Worm (Caenorhabditis elegans) whole organism, L2 larva: ENCODE data around the gene F54E7.6.

Source experiments
- C34F6.9 ChIP-seq: fragments of 150-350 bp; optimal IDR thresholded peaks from 2 replicates; lab custom pipeline; 2014; ENCODE audit warnings: missing biosample characterization, missing genetic modification characterization
- F13H6.1 ChIP-seq: sonication (generic microtip); optimal IDR thresholded peaks from 2 replicates; lab custom pipeline; 2016; ENCODE audit warnings: missing genetic modification characterization, missing compliant biosample characterization
- R02D3.7 ChIP-seq: fragments of 150-350 bp; optimal IDR thresholded peaks from 2 replicates; lab custom pipeline; 2014; ENCODE audit warnings: missing biosample characterization, missing genetic modification characterization
- Y55F3AM.14 ChIP-seq: fragments of 200-800 bp; sonication (Bioruptor generic); optimal IDR thresholded peaks from 2 replicates; lab custom pipeline; 2018; ENCODE audit warnings: mild to moderate bottlenecking, missing genetic modification characterization, missing compliant biosample characterization
- ZK546.5 ChIP-seq: sonication (generic microtip); optimal IDR thresholded peaks from 2 replicates; lab custom pipeline; 2017; ENCODE audit warnings: missing biosample characterization, missing genetic modification characterization
- alr-1 ChIP-seq: fragments of 150-350 bp; optimal IDR thresholded peaks from 2 replicates; lab custom pipeline; 2014; ENCODE audit warnings: missing biosample characterization, missing genetic modification characterization
- aly-2 ChIP-seq: fragments of 150-350 bp; optimal IDR thresholded peaks from 2 replicates; lab custom pipeline; 2014; ENCODE audit warnings: missing biosample characterization, missing genetic modification characterization
- ama-1 ChIP-seq: fragments of 150-350 bp; optimal IDR thresholded peaks from 2 replicates; lab custom pipeline; 2018; ENCODE audit warnings: inconsistent platforms
- blmp-1 ChIP-seq: sonication (generic microtip); optimal IDR thresholded peaks from 2 replicates; lab custom pipeline; 2017; ENCODE audit warnings: missing genetic modification characterization, mild to moderate bottlenecking, missing compliant biosample characterization, antibody characterized with exemption, moderate library complexity; ENCODE audit not compliant: insufficient read depth
- ceh-16 ChIP-seq: fragments of 150-350 bp; optimal IDR thresholded peaks from 2 replicates; lab custom pipeline; 2014; ENCODE audit warnings: missing biosample characterization, missing genetic modification characterization
- ceh-82 ChIP-seq: fragments of 150-350 bp; optimal IDR thresholded peaks from 2 replicates; lab custom pipeline; 2014; ENCODE audit warnings: missing biosample characterization, missing genetic modification characterization
- crh-2 ChIP-seq: sonication (generic microtip); optimal IDR thresholded peaks from 2 replicates; lab custom pipeline; 2017; ENCODE audit warnings: missing biosample characterization, missing genetic modification characterization
- dmd-4 ChIP-seq: sonication (generic microtip); optimal IDR thresholded peaks from 2 replicates; lab custom pipeline; 2017; ENCODE audit warnings: missing biosample characterization, missing genetic modification characterization
- egl-27 ChIP-seq: sonication (generic microtip); optimal IDR thresholded peaks from 3 replicates; lab custom pipeline; 2017; ENCODE audit warnings: missing biosample characterization, missing genetic modification reagents, missing genetic modification characterization
- elt-1 ChIP-seq: fragments of 150-350 bp; optimal IDR thresholded peaks from 2 replicates; lab custom pipeline; 2014; ENCODE audit warnings: missing biosample characterization, missing genetic modification characterization
- elt-3 ChIP-seq: sonication (generic microtip); optimal IDR thresholded peaks from 2 replicates; lab custom pipeline; 2017; ENCODE audit warnings: missing biosample characterization, missing genetic modification characterization
- fos-1 ChIP-seq: fragments of 150-350 bp; optimal IDR thresholded peaks from 2 replicates; lab custom pipeline; 2014; ENCODE audit warnings: missing biosample characterization, missing genetic modification characterization
- gmeb-1 ChIP-seq: fragments of 150-350 bp; optimal IDR thresholded peaks from 2 replicates; lab custom pipeline; 2014; ENCODE audit warnings: missing biosample characterization, missing genetic modification characterization
- lin-11 ChIP-seq: fragments of 150-350 bp; sonication (generic microtip); optimal IDR thresholded peaks from 2 replicates; lab custom pipeline; 2014; ENCODE audit warnings: missing biosample characterization, missing genetic modification characterization, inconsistent platforms, mixed read lengths
- lin-13 ChIP-seq: fragments of 150-350 bp; optimal IDR thresholded peaks from 2 replicates; lab custom pipeline; 2014; ENCODE audit warnings: missing biosample characterization, missing genetic modification reagents, missing genetic modification characterization
- lin-39 ChIP-seq: fragments of 150-350 bp; optimal IDR thresholded peaks from 2 replicates; lab custom pipeline; 2014; ENCODE audit warnings: missing biosample characterization, missing genetic modification reagents, missing genetic modification characterization
- lsy-2 ChIP-seq, 2 experiments: fragments of 150-350 bp in 1 of 2; sonication (generic microtip) in 1 of 2; optimal IDR thresholded peaks; 2 replicates each; lab custom pipeline; 2014 to 2017; ENCODE audit warnings: missing biosample characterization in 2 of 2, missing genetic modification characterization in 2 of 2
- mab-5 ChIP-seq: fragments of 150-350 bp; optimal IDR thresholded peaks from 2 replicates; lab custom pipeline; 2014; ENCODE audit warnings: missing biosample characterization, missing genetic modification characterization
- mbf-1 ChIP-seq: sonication (generic microtip); optimal IDR thresholded peaks from 2 replicates; lab custom pipeline; 2017; ENCODE audit warnings: missing biosample characterization, missing genetic modification characterization
- mdl-1 ChIP-seq, 2 experiments: fragments of 150-350 bp in 1 of 2; sonication (generic microtip) in 1 of 2; optimal IDR thresholded peaks; 2 replicates each; lab custom pipeline; 2017; ENCODE audit warnings: missing biosample characterization in 2 of 2, missing genetic modification characterization in 2 of 2
- nhr-10 ChIP-seq: sonication (generic microtip); optimal IDR thresholded peaks from 2 replicates; lab custom pipeline; 2017; ENCODE audit warnings: missing biosample characterization, missing genetic modification characterization
- nhr-11 ChIP-seq: fragments of 150-350 bp; optimal IDR thresholded peaks from 2 replicates; lab custom pipeline; 2014; ENCODE audit warnings: missing biosample characterization, missing genetic modification characterization
- nhr-12 ChIP-seq: fragments of 150-350 bp; optimal IDR thresholded peaks from 2 replicates; lab custom pipeline; 2014; ENCODE audit warnings: missing biosample characterization, missing genetic modification characterization
- nhr-129 ChIP-seq: fragments of 150-350 bp; optimal IDR thresholded peaks from 2 replicates; lab custom pipeline; 2014; ENCODE audit warnings: missing biosample characterization, missing genetic modification characterization
- nhr-21 ChIP-seq: fragments of 150-350 bp; optimal IDR thresholded peaks from 2 replicates; lab custom pipeline; 2014; ENCODE audit warnings: missing biosample characterization, missing genetic modification characterization
- nhr-23 ChIP-seq: fragments of 150-350 bp; optimal IDR thresholded peaks from 2 replicates; lab custom pipeline; 2014; ENCODE audit warnings: missing biosample characterization, missing genetic modification reagents, missing genetic modification characterization
- nhr-237 ChIP-seq: fragments of 150-350 bp; optimal IDR thresholded peaks from 2 replicates; lab custom pipeline; 2014; ENCODE audit warnings: missing biosample characterization, missing genetic modification characterization
- nhr-25 ChIP-seq: fragments of 150-350 bp; sonication (generic microtip); optimal IDR thresholded peaks from 3 replicates; lab custom pipeline; 2014; ENCODE audit warnings: missing biosample characterization, missing genetic modification characterization
- nhr-6 ChIP-seq: fragments of 150-350 bp; optimal IDR thresholded peaks from 2 replicates; lab custom pipeline; 2014; ENCODE audit warnings: missing biosample characterization, missing genetic modification characterization
- nhr-77 ChIP-seq: fragments of 150-350 bp; optimal IDR thresholded peaks from 2 replicates; lab custom pipeline; 2014; ENCODE audit warnings: missing biosample characterization, missing genetic modification characterization
- peb-1 ChIP-seq: fragments of 150-350 bp; optimal IDR thresholded peaks from 2 replicates; lab custom pipeline; 2014; ENCODE audit warnings: missing biosample characterization, missing genetic modification characterization
- sem-4 ChIP-seq: fragments of 150-350 bp; optimal IDR thresholded peaks from 2 replicates; lab custom pipeline; 2014; ENCODE audit warnings: missing biosample characterization, missing genetic modification reagents, missing genetic modification characterization
- skn-1 ChIP-seq: sonication (generic microtip); optimal IDR thresholded peaks from 2 replicates; lab custom pipeline; 2017; ENCODE audit warnings: missing biosample characterization, missing genetic modification characterization
- sma-3 ChIP-seq: sonication (generic microtip); optimal IDR thresholded peaks from 2 replicates; lab custom pipeline; 2016; ENCODE audit warnings: missing genetic modification reagents, missing genetic modification characterization, missing compliant biosample characterization
- sma-9 ChIP-seq, 2 experiments: fragments of 150-350 bp in 1 of 2; sonication (generic microtip) in 1 of 2; optimal IDR thresholded peaks; 2 replicates each; lab custom pipeline; 2014 to 2016; ENCODE audit warnings: missing genetic modification characterization in 2 of 2, mild to moderate bottlenecking in 1 of 2, missing biosample characterization in 1 of 2, missing compliant biosample characterization in 1 of 2, missing genetic modification reagents in 1 of 2, moderate library complexity in 1 of 2
- snpc-4 ChIP-seq: fragments of 150-350 bp; optimal IDR thresholded peaks from 2 replicates; lab custom pipeline; 2014; ENCODE audit warnings: missing biosample characterization, missing genetic modification characterization
- unc-39 ChIP-seq: fragments of 150-350 bp; optimal IDR thresholded peaks from 2 replicates; lab custom pipeline; 2014; ENCODE audit warnings: missing biosample characterization, missing genetic modification characterization
- unc-55 ChIP-seq: fragments of 150-350 bp; sonication (generic microtip); optimal IDR thresholded peaks from 3 replicates; lab custom pipeline; 2014; ENCODE audit warnings: missing biosample characterization, missing genetic modification reagents, missing genetic modification characterization
- unc-62 ChIP-seq: fragments of 150-350 bp; optimal IDR thresholded peaks from 2 replicates; lab custom pipeline; 2014; ENCODE audit warnings: missing biosample characterization, missing genetic modification reagents, missing genetic modification characterization
- zag-1 ChIP-seq: fragments of 150-350 bp; optimal IDR thresholded peaks from 2 replicates; lab custom pipeline; 2014; ENCODE audit warnings: missing biosample characterization, missing genetic modification characterization
- ztf-1 ChIP-seq: fragments of 200-800 bp; sonication (Bioruptor generic); conservative IDR thresholded peaks from 2 replicates; pipeline ENCODE4 v1.3.6; 2022; ENCODE audit warnings: missing genetic modification characterization, missing compliant biosample characterization
- ztf-11 ChIP-seq: sonication (generic microtip); optimal IDR thresholded peaks from 2 replicates; lab custom pipeline; 2017; ENCODE audit warnings: missing biosample characterization, missing genetic modification characterization
- ztf-4 ChIP-seq: fragments of 150-350 bp; optimal IDR thresholded peaks from 2 replicates; lab custom pipeline; 2014; ENCODE audit warnings: missing biosample characterization, missing genetic modification characterization

The F54E7.6 gene

DNA sequence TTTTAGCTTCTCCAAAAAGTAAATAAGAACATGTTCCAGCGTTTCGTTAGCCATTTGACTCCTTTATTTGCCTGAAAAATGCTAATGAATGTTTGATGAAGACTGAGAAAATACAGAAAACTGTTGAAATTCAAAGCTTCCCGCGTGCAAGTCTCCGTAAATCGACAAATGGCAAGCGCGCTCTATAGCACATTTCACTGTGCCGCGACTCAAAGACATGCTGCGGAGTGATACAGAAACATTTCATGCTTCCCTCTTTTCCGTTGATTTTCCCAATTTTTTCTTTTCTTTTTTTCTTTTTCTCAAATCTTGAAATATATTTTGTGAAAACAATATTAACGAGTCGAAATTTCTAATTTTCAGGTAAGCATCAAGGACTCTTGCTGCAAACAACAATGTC is 18.1 kb upstream of the F54E7.6 start, which contains the start of the genes ska-3 and rps-12:
Gene ska-3 (minus strand): TSS at position 71 of the 400 bp plus-strand sequence.
Gene rps-12 (plus strand): TSS at position 364 of the 400 bp plus-strand sequence.
- TF ChIP-seq sma-3 (GFP tag; lab: Kevin White, UChicago), result peak; percentile 99
- peak; percentile 69 for TF ChIP-seq nhr-12 (tag; lab: Kevin White, UChicago)
- TF ChIP-seq crh-2 (tag; lab: Kevin White, UChicago), result peak; percentile 99
- peak; percentile 94 for TF ChIP-seq snpc-4 (tag; lab: Kevin White, UChicago)
- TF ChIP-seq ceh-16 (tag; lab: Kevin White, UChicago), result peak; percentile 94
- peak; percentile 80 to 94 for TF ChIP-seq mdl-1 (tag; optimal IDR thresholded peaks at IDR 0.05; lab: Kevin White, UChicago)
- peak; percentile 98 for TF ChIP-seq ztf-4 (tag; lab: Kevin White, UChicago)
- peak; percentile 62 for TF ChIP-seq unc-39
- TF ChIP-seq dmd-4 (tag; lab: Kevin White, UChicago), result peak; percentile 79
- TF ChIP-seq F13H6.1 (tag; lab: Kevin White, UChicago), result peak; percentile 98
- no peak for TF ChIP-seq mbf-1
- no peak for TF ChIP-seq alr-1
- no peak for TF ChIP-seq nhr-23 (tag; lab: Kevin White, UChicago)
- TF ChIP-seq nhr-77, result peak; percentile 94
- TF ChIP-seq nhr-11 (tag; lab: Kevin White, UChicago), result peak; percentile 73
- peak; percentile 100 for TF ChIP-seq unc-55
- no peak for TF ChIP-seq ztf-1
- no peak for TF ChIP-seq aly-2 (tag; lab: Kevin White, UChicago)
- peak; percentile 99 for TF ChIP-seq sem-4 (tag; lab: Kevin White, UChicago)
- peak; percentile 98 for TF ChIP-seq lin-13 (GFP tag; lab: Kevin White, UChicago)
- peak; percentile 97 for TF ChIP-seq zag-1 (tag; lab: Kevin White, UChicago)
- peak; percentile 99 for TF ChIP-seq fos-1 (tag; lab: Kevin White, UChicago)
- TF ChIP-seq ZK546.5, result peak; percentile 91
- TF ChIP-seq sma-9 (GFP tag; optimal IDR thresholded peaks at IDR 0.05; lab: Kevin White, UChicago), result peak; percentile 99
- TF ChIP-seq sma-9 (tag; optimal IDR thresholded peaks at IDR 0.05; lab: Kevin White, UChicago), result no peak
- TF ChIP-seq mab-5 (tag; lab: Kevin White, UChicago), result peak; percentile 97
- TF ChIP-seq skn-1, result peak; percentile 85
- peak; percentile 45 for TF ChIP-seq ztf-11 (tag; lab: Kevin White, UChicago)
- TF ChIP-seq ceh-82 (tag; lab: Kevin White, UChicago), result peak; percentile 96
- peak; percentile 88 for TF ChIP-seq ama-1 (lab: Kevin White, UChicago)
- TF ChIP-seq lin-39 (tag; lab: Kevin White, UChicago), result peak; percentile 85
- TF ChIP-seq blmp-1, result peak; percentile 94
- TF ChIP-seq Y55F3AM.14 (GFP tag; lab: Kevin White, UChicago), result peak; percentile 85
- TF ChIP-seq unc-62, result peak; percentile 84
- peak; percentile 99 for TF ChIP-seq nhr-129 (tag; lab: Kevin White, UChicago)
- peak; percentile 84 for TF ChIP-seq nhr-237 (tag; lab: Kevin White, UChicago)
- no peak for TF ChIP-seq peb-1
- peak; percentile 98 for TF ChIP-seq nhr-6 (tag; lab: Kevin White, UChicago)
- peak; percentile 99 for TF ChIP-seq nhr-21
- no peak for TF ChIP-seq elt-3 (tag; lab: Kevin White, UChicago)
- peak; percentile 98 for TF ChIP-seq lin-11
- peak; percentile 99 for TF ChIP-seq gmeb-1 (tag; lab: Kevin White, UChicago)
- peak; percentile 90 for TF ChIP-seq nhr-10 (tag; lab: Kevin White, UChicago)
- no peak for TF ChIP-seq elt-1
- peak; percentile 99 for TF ChIP-seq nhr-25 (tag; lab: Kevin White, UChicago)
- TF ChIP-seq egl-27 (tag; lab: Kevin White, UChicago), result peak; percentile 99
- peak; percentile 99 for TF ChIP-seq C34F6.9 (tag; lab: Kevin White, UChicago)
- TF ChIP-seq R02D3.7, result peak; percentile 98
- TF ChIP-seq lsy-2 (tag; optimal IDR thresholded peaks at IDR 0.05; lab: Kevin White, UChicago), result peak; percentile 94 to 98
